Fruit fly (Drosophila melanogaster): ENCODE data around the gene CG13004.

CG13004 gene

dm6 chrX:16873053-16873452 lies 37.7 kb upstream of the CG13004 start (continued):
- TF ChIP-seq gem (tag; optimal IDR thresholded peaks at IDR 0.05) (peak; percentile 60), CG10979 (tag; optimal IDR thresholded peaks at IDR 0.05) (peak; percentile 38), sima (GFP tag; optimal IDR thresholded peaks at IDR 0.05) (no peak), D (optimal IDR thresholded peaks at IDR 0.05) (no peak), D (GFP tag; optimal IDR thresholded peaks at IDR 0.05) (no peak), HLH54F (GFP tag; optimal IDR thresholded peaks at IDR 0.05) (no peak), Xbp1 (GFP tag; optimal IDR thresholded peaks at IDR 0.05) (no peak), CG12104 (GFP tag; optimal IDR thresholded peaks at IDR 0.05) (no peak), CG2712 (tag; optimal IDR thresholded peaks at IDR 0.05) (peak; percentile 32), Fer3 (tag; optimal IDR thresholded peaks at IDR 0.05) (no peak), PHDP (tag; optimal IDR thresholded peaks at IDR 0.05) (peak; percentile 3), jumu (GFP tag; optimal IDR thresholded peaks at IDR 0.05) (no peak), sna (GFP tag; IDR thresholded peaks at IDR 0.05; ENCODE audit: partially characterized antibody) (no peak), Ets65A (GFP tag) (no peak), Ptx1 (GFP tag; IDR thresholded peaks at IDR 0.05) (0 out of 2 replicates have a peak, but pooled peaks have one; percentile 21), pita (GFP tag; optimal IDR thresholded peaks at IDR 0.05) (no peak), disco-r (GFP tag; optimal IDR thresholded peaks at IDR 0.05) (no peak), CG13424 (tag; optimal IDR thresholded peaks at IDR 0.05) (peak; percentile 11), sr (GFP tag; IDR thresholded peaks at IDR 0.05) (no peak), CG14860 (GFP tag; IDR thresholded peaks at IDR 0.05; ENCODE audit: partially characterized antibody) (no peak), CG2875 (GFP tag; optimal IDR thresholded peaks at IDR 0.05) (no peak), unc-4 (GFP tag; IDR thresholded peaks at IDR 0.05; ENCODE audit: partially characterized antibody) (no peak), HLH3B (GFP tag; IDR thresholded peaks at IDR 0.05) (no peak), lov (optimal IDR thresholded peaks at IDR 0.05) (no peak), lov (GFP tag; IDR thresholded peaks at IDR 0.05) (no peak), Sox102F (GFP tag; optimal IDR thresholded peaks at IDR 0.05) (peak; percentile 34), pnt (GFP tag; optimal IDR thresholded peaks at IDR 0.05) (no peak), Blimp-1 (GFP tag; optimal IDR thresholded peaks at IDR 0.05) (peak; percentile 36), CG17829 (tag; optimal IDR thresholded peaks at IDR 0.05) (peak; percentile 1), Nf-YB (GFP tag; optimal IDR thresholded peaks at IDR 0.05) (no peak), CG7839 (tag; optimal IDR thresholded peaks at IDR 0.05) (peak; percentile 19), al (GFP tag; IDR thresholded peaks at IDR 0.05) (no peak), dimm (GFP tag; IDR thresholded peaks at IDR 0.05) (no peak), B-H1 (GFP tag; IDR thresholded peaks at IDR 0.05) (no peak), Bteb2 (GFP tag; optimal IDR thresholded peaks at IDR 0.05) (no peak), repo (GFP tag; optimal IDR thresholded peaks at IDR 0.05) (no peak), CG43689 (GFP tag; IDR thresholded peaks at IDR 0.05) (no peak), CG7987 (GFP tag; optimal IDR thresholded peaks at IDR 0.05) (no peak), CG17361 (GFP tag; IDR thresholded peaks at IDR 0.05) (peak; percentile 35; the same call in 1 of the 3 replicates), schlank (tag; optimal IDR thresholded peaks at IDR 0.05) (no peak), CG13296 (GFP tag; optimal IDR thresholded peaks at IDR 0.05) (no peak), Pdp1 (GFP tag; optimal IDR thresholded peaks at IDR 0.05) (no peak), CG15269 (tag; optimal IDR thresholded peaks at IDR 0.05) (peak; percentile 3), gfzf (GFP tag; optimal IDR thresholded peaks at IDR 0.05) (no peak), CG4854 (GFP tag; optimal IDR thresholded peaks at IDR 0.05) (no peak), pum (GFP tag; optimal IDR thresholded peaks at IDR 0.05) (no peak), CG16813 (GFP tag; IDR thresholded peaks at IDR 0.05; ENCODE audit: partially characterized antibody) (no peak), Scr (GFP tag; IDR thresholded peaks at IDR 0.05; ENCODE audit: partially characterized antibody) (no peak), ATbp (GFP tag; optimal IDR thresholded peaks at IDR 0.05) (peak; percentile 33), vvl (GFP tag; IDR thresholded peaks at IDR 0.05) (no peak), unpg (GFP tag; optimal IDR thresholded peaks at IDR 0.05) (peak; percentile 6)

All from whole organism, embryonic.